Fruit fly (Drosophila melanogaster): ENCODE measurements around the gene CG43391.

DNA sequence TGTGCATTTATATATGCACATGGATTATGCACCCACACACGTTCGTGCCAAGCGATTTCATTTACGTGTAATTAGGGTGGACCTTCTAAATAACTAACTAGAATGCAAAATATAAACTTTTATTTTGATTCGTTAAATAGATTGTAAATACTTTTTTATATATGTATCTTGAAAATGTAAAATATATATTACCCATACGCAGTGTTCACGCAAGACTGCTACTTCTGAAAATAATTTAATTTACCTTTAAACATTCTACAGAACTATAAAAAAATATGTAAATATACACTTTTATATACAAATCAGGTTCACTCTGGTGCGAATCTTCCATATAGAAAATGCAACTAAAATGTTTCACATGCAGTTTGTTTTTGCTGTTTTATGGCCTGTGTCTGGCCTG lies 13.0 kb upstream of the CG43391 start:
- TF ChIP-seq fd96Ca (GFP tag; IDR thresholded peaks at IDR 0.05) = no peak
- no peak for TF ChIP-seq CG10348 (GFP tag; IDR thresholded peaks at IDR 0.05)
- TF ChIP-seq rn (GFP tag; IDR thresholded peaks at IDR 0.05) = no peak
- TF ChIP-seq Pif1A (GFP tag; optimal IDR thresholded peaks at IDR 0.05) = no peak
- TF ChIP-seq CG12605 (GFP tag; IDR thresholded peaks at IDR 0.05) = no peak
- TF ChIP-seq CG9948 (tag; optimal IDR thresholded peaks at IDR 0.05) = peak; percentile 40
- TF ChIP-seq CG34367 (tag; optimal IDR thresholded peaks at IDR 0.05) = peak; percentile 23
- peak; percentile 35 for TF ChIP-seq CG14655 (GFP tag; optimal IDR thresholded peaks at IDR 0.05)

Data from whole organism, pupa.